Worm (Caenorhabditis elegans) whole organism, L1 larva: Measurements from ENCODE around the gene Y97E10AR.4.

Source experiments
- C04F5.9 ChIP-seq: sonication (generic microtip); optimal IDR thresholded peaks from 2 replicates; lab custom pipeline; 2016; ENCODE audit warnings: missing genetic modification characterization, missing compliant biosample characterization
- C16A3.4 ChIP-seq: fragments of 150-350 bp; optimal IDR thresholded peaks from 2 replicates; lab custom pipeline; 2014; ENCODE audit warnings: missing biosample characterization, missing genetic modification characterization
- F16B12.6 ChIP-seq: fragments of 150-350 bp; optimal IDR thresholded peaks from 2 replicates; lab custom pipeline; 2014; ENCODE audit warnings: missing biosample characterization, missing genetic modification characterization
- aha-1 ChIP-seq: fragments of 150-350 bp; optimal IDR thresholded peaks from 2 replicates; lab custom pipeline; 2014; ENCODE audit warnings: missing biosample characterization, missing genetic modification characterization
- ama-1 ChIP-seq: fragments of 150-350 bp; optimal IDR thresholded peaks from 2 replicates; lab custom pipeline; 2014
- blmp-1 ChIP-seq: fragments of 150-350 bp; optimal IDR thresholded peaks from 2 replicates; lab custom pipeline; 2014; ENCODE audit warnings: missing biosample characterization, missing genetic modification characterization
- ceh-8 ChIP-seq: fragments of 200-800 bp; sonication (Bioruptor generic); optimal IDR thresholded peaks from 2 replicates; lab custom pipeline; 2018; ENCODE audit warnings: mild to moderate bottlenecking, missing genetic modification characterization, moderate library complexity, missing compliant biosample characterization
- ceh-82 ChIP-seq, 3 experiments: fragments of 150-350 bp in 1 of 3; sonication (generic microtip) in 2 of 3; optimal IDR thresholded peaks; 2 replicates each; lab custom pipeline; 2014 to 2017; ENCODE audit warnings: missing biosample characterization in 3 of 3, missing genetic modification characterization in 3 of 3
- dpl-1 ChIP-seq, 3 experiments: fragments of 150-350 bp in 2 of 3; sonication (generic microtip) in 1 of 3; optimal IDR thresholded peaks; 2 replicates each; lab custom pipeline; 2014 to 2017; ENCODE audit warnings: missing biosample characterization in 3 of 3, missing genetic modification characterization in 3 of 3, missing genetic modification reagents in 3 of 3
- dsc-1 ChIP-seq: sonication (generic microtip); optimal IDR thresholded peaks from 2 replicates; lab custom pipeline; 2016; ENCODE audit warnings: mild to moderate bottlenecking, missing genetic modification characterization, missing compliant biosample characterization
- efl-1 ChIP-seq, 4 experiments: fragments of 150-350 bp; optimal IDR thresholded peaks in 3 of 4; peaks in 1 of 4; 1 replicate in 1 of 4; 2 replicates in 3 of 4; lab custom pipeline; 2014; ENCODE audit warnings: missing biosample characterization in 2 of 4, missing genetic modification characterization in 2 of 4, missing genetic modification reagents in 2 of 4
- ets-5 ChIP-seq: fragments of 200-800 bp; sonication (Bioruptor generic); IDR thresholded peaks from 2 replicates; pipeline ENCODE4 v1.3.6; 2022; ENCODE audit warnings: missing genetic modification characterization, missing compliant biosample characterization
- fkh-4 ChIP-seq: sonication (generic microtip); optimal IDR thresholded peaks from 2 replicates; lab custom pipeline; 2016; ENCODE audit warnings: missing compliant biosample characterization, missing genetic modification characterization, borderline replicate concordance
- fos-1 ChIP-seq: fragments of 150-350 bp; optimal IDR thresholded peaks from 2 replicates; lab custom pipeline; 2014; ENCODE audit warnings: missing biosample characterization, missing genetic modification characterization
- hlh-17 ChIP-seq: fragments of 200-800 bp; sonication (Bioruptor generic); optimal IDR thresholded peaks from 2 replicates; lab custom pipeline; 2018; ENCODE audit warnings: missing genetic modification characterization, mild to moderate bottlenecking, missing compliant biosample characterization, moderate library complexity, borderline replicate concordance
- hlh-4 ChIP-seq: sonication (generic microtip); optimal IDR thresholded peaks from 2 replicates; lab custom pipeline; 2016; ENCODE audit warnings: mild to moderate bottlenecking, missing genetic modification characterization, missing compliant biosample characterization
- hpl-2 ChIP-seq: fragments of 150-350 bp; optimal IDR thresholded peaks from 2 replicates; lab custom pipeline; 2014; ENCODE audit warnings: missing biosample characterization, missing genetic modification reagents, missing genetic modification characterization
- irx-1 ChIP-seq: sonication (generic microtip); optimal IDR thresholded peaks from 2 replicates; lab custom pipeline; 2016; ENCODE audit warnings: missing genetic modification characterization, missing compliant biosample characterization
- lin-39 ChIP-seq: fragments of 150-350 bp; optimal IDR thresholded peaks from 2 replicates; lab custom pipeline; 2014; ENCODE audit warnings: missing biosample characterization, missing genetic modification reagents, missing genetic modification characterization
- lir-3 ChIP-seq: sonication (generic microtip); optimal IDR thresholded peaks from 2 replicates; lab custom pipeline; 2016; ENCODE audit warnings: mild to moderate bottlenecking, missing genetic modification characterization, moderate library complexity, missing compliant biosample characterization; ENCODE audit not compliant: poor library complexity
- lsy-2 ChIP-seq, 2 experiments: fragments of 150-350 bp; optimal IDR thresholded peaks; 2 replicates each; lab custom pipeline; 2014; ENCODE audit warnings: missing biosample characterization in 2 of 2, missing genetic modification characterization in 2 of 2
- mdl-1 ChIP-seq, 2 experiments: fragments of 150-350 bp; optimal IDR thresholded peaks; 2 replicates each; lab custom pipeline; 2014 to 2017; ENCODE audit warnings: missing biosample characterization in 2 of 2, missing genetic modification characterization in 2 of 2, inconsistent platforms in 1 of 2
- mep-1 ChIP-seq: fragments of 150-350 bp; optimal IDR thresholded peaks from 2 replicates; lab custom pipeline; 2014; ENCODE audit warnings: missing biosample characterization, missing genetic modification characterization
- nhr-11 ChIP-seq: fragments of 150-350 bp; optimal IDR thresholded peaks from 2 replicates; lab custom pipeline; 2014; ENCODE audit warnings: missing biosample characterization, missing genetic modification characterization
- nhr-19 ChIP-seq: fragments of 200-800 bp; sonication (Bioruptor generic); conservative IDR thresholded peaks from 2 replicates; pipeline ENCODE4 v1.3.6; 2022; ENCODE audit warnings: missing genetic modification characterization, missing compliant biosample characterization
- nhr-20 ChIP-seq: sonication (generic microtip); optimal IDR thresholded peaks from 2 replicates; lab custom pipeline; 2016; ENCODE audit warnings: mild to moderate bottlenecking, missing genetic modification characterization, missing compliant biosample characterization
- nhr-237 ChIP-seq: fragments of 150-350 bp; optimal IDR thresholded peaks from 2 replicates; lab custom pipeline; 2014; ENCODE audit warnings: missing biosample characterization, missing genetic modification characterization
- nhr-47 ChIP-seq: sonication (generic microtip); optimal IDR thresholded peaks from 2 replicates; lab custom pipeline; 2016; ENCODE audit warnings: mild to moderate bottlenecking, missing genetic modification characterization, moderate library complexity, missing compliant biosample characterization
- nhr-71 ChIP-seq: sonication (generic microtip); optimal IDR thresholded peaks from 2 replicates; lab custom pipeline; 2016; ENCODE audit warnings: mild to moderate bottlenecking, missing genetic modification characterization, moderate library complexity, missing compliant biosample characterization
- nhr-85 ChIP-seq: sonication (generic microtip); peaks from one replicate; lab custom pipeline; 2016; ENCODE audit warnings: missing genetic modification characterization, inconsistent platforms, missing compliant biosample characterization
- pag-3 ChIP-seq: sonication (generic microtip); optimal IDR thresholded peaks from 2 replicates; lab custom pipeline; 2017; ENCODE audit warnings: missing genetic modification characterization, mild to moderate bottlenecking, missing compliant biosample characterization, antibody characterized with exemption, borderline replicate concordance; ENCODE audit not compliant: insufficient read depth
- pax-3 ChIP-seq: fragments of 200-800 bp; sonication (Bioruptor generic); optimal IDR thresholded peaks from 2 replicates; lab custom pipeline; 2018; ENCODE audit warnings: mild to moderate bottlenecking, missing genetic modification characterization, moderate library complexity, missing compliant biosample characterization
- pqm-1 ChIP-seq: sonication (generic microtip); optimal IDR thresholded peaks from 3 replicates; lab custom pipeline; 2017; ENCODE audit warnings: missing biosample characterization, missing genetic modification characterization
- rnt-1 ChIP-seq: sonication (generic microtip); optimal IDR thresholded peaks from 2 replicates; lab custom pipeline; 2016; ENCODE audit warnings: mild to moderate bottlenecking, missing genetic modification characterization, moderate library complexity, missing compliant biosample characterization
- skn-1 ChIP-seq: fragments of 150-350 bp; optimal IDR thresholded peaks from 2 replicates; lab custom pipeline; 2014; ENCODE audit warnings: missing biosample characterization, missing genetic modification characterization
- snu-23 ChIP-seq: sonication (generic microtip); optimal IDR thresholded peaks from 2 replicates; lab custom pipeline; 2016; ENCODE audit warnings: missing genetic modification characterization, missing compliant biosample characterization
- sup-37 ChIP-seq: fragments of 200-800 bp; sonication (Bioruptor generic); optimal IDR thresholded peaks from 2 replicates; lab custom pipeline; 2018; ENCODE audit warnings: mild to moderate bottlenecking, missing genetic modification characterization, missing compliant biosample characterization
- swsn-7 ChIP-seq: sonication (generic microtip); optimal IDR thresholded peaks from 2 replicates; lab custom pipeline; 2016; ENCODE audit warnings: missing genetic modification characterization, missing compliant biosample characterization
- tlp-1 ChIP-seq: fragments of 150-350 bp; optimal IDR thresholded peaks from 2 replicates; lab custom pipeline; 2014; ENCODE audit warnings: missing biosample characterization, missing genetic modification characterization
- unc-30 ChIP-seq: sonication (generic microtip); optimal IDR thresholded peaks from 2 replicates; lab custom pipeline; 2017; ENCODE audit warnings: missing biosample characterization, missing genetic modification characterization
- xbp-1 ChIP-seq: sonication (generic microtip); optimal IDR thresholded peaks from 2 replicates; lab custom pipeline; 2016; ENCODE audit warnings: missing genetic modification characterization, missing compliant biosample characterization
- zag-1 ChIP-seq: fragments of 150-350 bp; optimal IDR thresholded peaks from 2 replicates; lab custom pipeline; 2014; ENCODE audit warnings: missing biosample characterization, missing genetic modification characterization

Gene Y97E10AR.4

DNA sequence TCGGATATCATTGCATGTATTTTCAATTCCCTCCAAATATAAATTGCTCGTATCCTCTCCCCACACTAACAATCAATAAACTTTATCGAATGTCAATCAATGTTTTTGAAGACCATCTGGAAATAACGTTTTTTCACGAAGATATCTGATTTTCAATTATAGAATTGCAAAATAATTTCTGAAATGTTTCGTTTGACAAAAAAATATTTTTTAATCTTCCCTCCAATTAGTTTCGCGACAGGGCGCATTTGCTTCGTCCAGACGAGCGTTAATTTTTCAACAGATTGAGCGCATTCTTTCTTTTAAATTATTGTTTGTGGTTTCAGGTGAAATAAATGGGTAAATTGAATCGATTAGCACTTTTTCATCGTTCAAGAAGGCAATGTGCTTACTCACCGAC lies 21.1 kb upstream of the Y97E10AR.4 start, which contains the start of gene vars-1 (continued):
- TF ChIP-seq xbp-1 (tag; lab: Kevin White, UChicago) (peak; percentile 58), nhr-19 (GFP tag; lab: Robert Waterston, UW) (peak; percentile 63), C16A3.4 (tag; lab: Kevin White, UChicago) (peak; percentile 67), nhr-85 (tag; lab: Kevin White, UChicago) (peak; percentile 65), dsc-1 (peak; percentile 51), hlh-4 (tag; lab: Kevin White, UChicago) (no peak), nhr-71 (peak; percentile 74), irx-1 (tag; lab: Kevin White, UChicago) (peak; percentile 48), nhr-20 (tag; lab: Kevin White, UChicago) (peak; percentile 71), nhr-47 (tag; lab: Kevin White, UChicago) (peak; percentile 70), hpl-2 (GFP tag; lab: Kevin White, UChicago) (no peak), swsn-7 (tag; lab: Kevin White, UChicago) (peak; percentile 53), lir-3 (tag; lab: Kevin White, UChicago) (no peak), pax-3 (tag; lab: Kevin White, UChicago) (no peak), aha-1 (no peak), nhr-11 (no peak), blmp-1 (tag; lab: Kevin White, UChicago) (peak; percentile 70), ceh-82 (tag; optimal IDR thresholded peaks at IDR 0.05; lab: Kevin White, UChicago) (peak in 2 of 3 experiments; percentile 47 to 69), lsy-2 (tag; optimal IDR thresholded peaks at IDR 0.05; lab: Kevin White, UChicago) (peak; percentile 74 to 84), hlh-17 (GFP tag; lab: Kevin White, UChicago) (no peak), unc-30 (tag; lab: Kevin White, UChicago) (no peak), efl-1 (optimal IDR thresholded peaks at IDR 0.05; lab: Kevin White, UChicago) (peak; percentile 97 to 99), efl-1 (GFP tag; optimal IDR thresholded peaks at IDR 0.05 in 1 of 2; lab: Kevin White, UChicago) (peak; percentile 97 to 100), skn-1 (tag; lab: Kevin White, UChicago) (peak; percentile 57), rnt-1 (tag; lab: Kevin White, UChicago) (peak; percentile 70), ets-5 (GFP tag; lab: Robert Waterston, UW) (no peak), mdl-1 (tag; optimal IDR thresholded peaks at IDR 0.05; lab: Kevin White, UChicago) (peak in 1 of 2 experiments; percentile 7), tlp-1 (no peak), dpl-1 (GFP tag; optimal IDR thresholded peaks at IDR 0.05; lab: Kevin White, UChicago) (peak; percentile 92 to 97 (median 97)), sup-37 (GFP tag; lab: Kevin White, UChicago) (no peak), C04F5.9 (tag; lab: Kevin White, UChicago) (no peak), mep-1 (no peak), pag-3 (tag; lab: Kevin White, UChicago) (no peak), ceh-8 (GFP tag; lab: Kevin White, UChicago) (no peak), pqm-1 (no peak), lin-39 (tag; lab: Kevin White, UChicago) (peak; percentile 6), zag-1 (tag; lab: Kevin White, UChicago) (no peak), ama-1 (no peak), fkh-4 (tag; lab: Kevin White, UChicago) (no peak), fos-1 (tag; lab: Kevin White, UChicago) (peak; percentile 18), nhr-237 (tag; lab: Kevin White, UChicago) (no peak), F16B12.6 (tag; lab: Kevin White, UChicago) (peak; percentile 52)

DNA sequence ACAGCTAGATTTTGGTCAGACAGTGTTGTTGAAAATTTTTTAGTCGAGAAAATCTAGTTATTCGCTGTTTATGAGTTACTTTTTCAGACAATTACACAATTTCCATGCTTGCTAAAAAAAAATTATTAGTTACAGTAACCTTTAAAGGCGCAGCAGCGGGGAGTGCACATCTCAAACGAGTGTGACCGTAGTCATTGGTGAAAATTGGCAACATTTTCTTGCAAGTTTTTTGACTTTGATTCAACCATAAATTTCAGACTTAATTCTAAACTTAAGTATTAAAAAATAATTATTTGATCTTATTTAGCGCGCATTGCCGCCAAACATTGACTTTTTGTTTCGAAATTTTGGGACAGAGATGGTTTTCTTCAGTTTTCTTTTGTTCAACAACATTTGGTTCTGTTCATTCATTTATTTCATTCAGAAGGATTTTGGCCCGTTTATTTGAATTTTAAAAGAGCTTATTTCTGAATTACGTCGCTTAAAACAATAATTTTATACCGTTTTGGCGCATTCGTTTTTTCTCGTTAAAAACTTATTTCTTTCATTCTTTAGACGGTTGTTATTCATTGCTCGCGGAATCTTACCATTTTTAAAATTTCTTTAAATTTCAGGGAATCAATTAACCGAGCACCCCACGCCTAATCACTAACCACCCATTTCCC lies 18.9 kb upstream of the Y97E10AR.4 start, which contains the start of gene oma-2:
Gene oma-2, plus strand, starts transcription at position 615 of the 665 bp plus-strand sequence.
- TF ChIP-seq snu-23 (GFP tag; lab: Kevin White, UChicago) = no peak
- peak in 1 of 2 experiments; percentile 7 for TF ChIP-seq lsy-2 (tag; optimal IDR thresholded peaks at IDR 0.05; lab: Kevin White, UChicago)
- TF ChIP-seq dsc-1 = no peak
- TF ChIP-seq, all 84 proteins: peak for 1
